Worm (Caenorhabditis elegans): ENCODE results near the gene fce-2.
"Not testable (repeated sequence)": the region's sequence is repeated elsewhere in the genome, so short reads cannot be mapped to it uniquely, and the experiment has no call there.

DNA sequence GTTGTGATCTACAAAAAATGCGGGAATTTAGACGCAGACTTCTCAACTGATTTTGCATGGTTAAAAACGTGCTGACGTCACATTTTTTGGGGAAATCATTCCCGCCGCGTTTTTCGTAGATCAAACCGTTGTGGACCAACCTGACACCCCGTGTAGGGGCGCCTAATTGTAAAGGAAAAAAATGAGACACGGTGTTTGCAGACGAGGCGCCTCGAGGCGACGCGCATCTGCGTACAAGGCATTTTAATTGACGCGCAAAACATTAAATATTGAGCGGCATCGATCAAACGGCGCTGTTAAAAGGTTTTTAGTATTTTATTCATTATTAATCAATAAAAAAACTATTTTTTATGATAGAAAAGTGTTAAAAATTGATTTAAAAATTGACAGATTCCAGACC, 6.3 kb downstream of the fce-2 start:
- TF ChIP-seq hlh-30 (tag; optimal IDR thresholded peaks at IDR 0.05; ENCODE audit: insufficient read depth); nhr-11 (tag; optimal IDR thresholded peaks at IDR 0.05): not testable (repeated sequence)

Data from whole organism, late embryonic.